Worm (Caenorhabditis elegans): ENCODE data around the gene F46B6.4.

ce11 chrV:9757884-9758283 lies 21.4 kb downstream of the F46B6.4 start, which contains the start of gene F58E6.11:
- TF ChIP-seq him-1 (tag; optimal IDR thresholded peaks at IDR 0.05) (no peak), dao-5 (tag; optimal IDR thresholded peaks at IDR 0.05) (no peak), W03F9.2 (tag; optimal IDR thresholded peaks at IDR 0.05) (no peak)

Data from whole organism, L4/young adult.